Fruit fly (Drosophila melanogaster) whole organism, embryonic: ENCODE results near the gene Als2.
A peak's percentile ranks its signal among the peaks of the same experiment; 100 is the strongest.

Experiments used
- Ada2b ChIP-seq: fragments of 200-800 bp; sonication (Bioruptor generic); IDR thresholded peaks from 2 replicates; pipeline ENCODE4 v1.3.6; 2022; ENCODE audit warnings: missing biosample characterization, missing genetic modification characterization
- B-H1 ChIP-seq: fragments of 200-800 bp; sonication (Bioruptor generic); IDR thresholded peaks from 3 replicates; pipeline ENCODE4 v1.3.6; 2022; ENCODE audit warnings: missing biosample characterization, missing genetic modification characterization
- CG10979 ChIP-seq: fragments of 200-800 bp; sonication (Bioruptor generic); optimal IDR thresholded peaks from 2 replicates; lab custom pipeline; 2018; ENCODE audit warnings: missing biosample characterization, mild to moderate bottlenecking, missing genetic modification characterization, moderate library complexity
- CG11085 ChIP-seq: fragments of 200-800 bp; sonication (Bioruptor generic); IDR thresholded peaks from 2 replicates; pipeline ENCODE4 v1.3.6; 2022; ENCODE audit warnings: missing biosample characterization, missing genetic modification characterization
- CG11696 ChIP-seq: fragments of 200-800 bp; sonication (Bioruptor generic); IDR thresholded peaks from 2 replicates; pipeline ENCODE4 v1.3.6; 2022; ENCODE audit warnings: missing biosample characterization, missing genetic modification characterization
- CG1233 ChIP-seq: fragments of 200-800 bp; sonication (Bioruptor generic); optimal IDR thresholded peaks from 4 replicates; lab custom pipeline; 2018; ENCODE audit warnings: missing biosample characterization, mild to moderate bottlenecking, missing genetic modification characterization
- CG13296 ChIP-seq: fragments of 200-800 bp; sonication (Bioruptor generic); optimal IDR thresholded peaks from 3 replicates; lab custom pipeline; 2018; ENCODE audit warnings: missing biosample characterization, mild to moderate bottlenecking, missing genetic modification characterization
- CG13894 ChIP-seq: fragments of 200-800 bp; sonication (Bioruptor generic); optimal IDR thresholded peaks from 3 replicates; lab custom pipeline; 2018; ENCODE audit warnings: missing biosample characterization, mild to moderate bottlenecking, missing genetic modification characterization, moderate library complexity
- CG1602 ChIP-seq: fragments of 200-800 bp; sonication (Bioruptor generic); optimal IDR thresholded peaks from 3 replicates; lab custom pipeline; 2016; ENCODE audit warnings: missing biosample characterization, missing genetic modification characterization
- CG17328 ChIP-seq: fragments of 200-800 bp; sonication (Bioruptor generic); IDR thresholded peaks from 2 replicates; pipeline ENCODE4 v1.3.6; 2022; ENCODE audit warnings: missing biosample characterization, missing genetic modification characterization
- CG17829 ChIP-seq: fragments of 200-800 bp; optimal IDR thresholded peaks from 2 replicates; lab custom pipeline; 2019; ENCODE audit warnings: missing biosample characterization, mild to moderate bottlenecking, missing genetic modification characterization, moderate library complexity
- CG17912 ChIP-seq: fragments of 200-800 bp; sonication (Bioruptor generic); optimal IDR thresholded peaks from 2 replicates; lab custom pipeline; 2018; ENCODE audit warnings: missing biosample characterization, mild to moderate bottlenecking, missing genetic modification characterization
- CG18262 ChIP-seq: fragments of 200-800 bp; optimal IDR thresholded peaks from 3 replicates; lab custom pipeline; 2019; ENCODE audit warnings: missing biosample characterization, mild to moderate bottlenecking, missing genetic modification characterization, moderate library complexity
- CG2116 ChIP-seq: fragments of 200-800 bp; sonication (Bioruptor generic); optimal IDR thresholded peaks from 3 replicates; lab custom pipeline; 2018; ENCODE audit warnings: missing biosample characterization, mild to moderate bottlenecking, missing genetic modification characterization
- CG30020 ChIP-seq: fragments of 200-800 bp; optimal IDR thresholded peaks from 2 replicates; lab custom pipeline; 2019; ENCODE audit warnings: missing biosample characterization, mild to moderate bottlenecking, missing genetic modification characterization, moderate library complexity
- CG30403 ChIP-seq: fragments of 200-800 bp; sonication (Bioruptor generic); optimal IDR thresholded peaks from 3 replicates; lab custom pipeline; 2016; ENCODE audit warnings: missing biosample characterization, missing genetic modification characterization
- CG31365 ChIP-seq: fragments of 200-800 bp; sonication (Bioruptor generic); optimal IDR thresholded peaks from 2 replicates; lab custom pipeline; 2018; ENCODE audit warnings: missing biosample characterization, mild to moderate bottlenecking, missing genetic modification characterization
- CG31441 ChIP-seq: fragments of 200-800 bp; sonication (Bioruptor generic); IDR thresholded peaks from 2 replicates; pipeline ENCODE4 v1.3.6; 2022; ENCODE audit warnings: missing biosample characterization, missing genetic modification characterization
- CG4282 ChIP-seq: fragments of 200-800 bp; sonication (Bioruptor generic); optimal IDR thresholded peaks from 2 replicates; lab custom pipeline; 2016; ENCODE audit warnings: missing biosample characterization, missing genetic modification characterization
- CG4424 ChIP-seq: fragments of 200-800 bp; sonication (Bioruptor generic); optimal IDR thresholded peaks from 3 replicates; lab custom pipeline; 2016; ENCODE audit warnings: missing biosample characterization, missing genetic modification characterization
- CG4820 ChIP-seq: fragments of 200-800 bp; sonication (Bioruptor generic); optimal IDR thresholded peaks from 3 replicates; lab custom pipeline; 2016; ENCODE audit warnings: missing biosample characterization, missing genetic modification characterization
- CG8944 ChIP-seq: fragments of 200-800 bp; sonication (Bioruptor generic); optimal IDR thresholded peaks from 3 replicates; lab custom pipeline; 2016; ENCODE audit warnings: missing biosample characterization, missing genetic modification characterization
- CG9876 ChIP-seq: fragments of 200-800 bp; sonication (Bioruptor generic); optimal IDR thresholded peaks from 2 replicates; lab custom pipeline; 2016; ENCODE audit warnings: missing biosample characterization, missing genetic modification characterization
- D19B ChIP-seq: fragments of 200-800 bp; sonication (Bioruptor generic); optimal IDR thresholded peaks from 2 replicates; lab custom pipeline; 2017; ENCODE audit warnings: missing biosample characterization, mild to moderate bottlenecking, missing genetic modification characterization
- Dbx ChIP-seq: fragments of 200-800 bp; sonication (Bioruptor generic); IDR thresholded peaks from 3 replicates; pipeline ENCODE4 v1.3.6; 2022; ENCODE audit warnings: missing biosample characterization, missing genetic modification characterization
- Dll ChIP-seq: fragments of 200-800 bp; sonication (Bioruptor generic); IDR thresholded peaks from 4 replicates; pipeline ENCODE4 v1.3.6; 2022; ENCODE audit warnings: missing biosample characterization, missing genetic modification characterization; ENCODE audit not compliant: partially characterized antibody
- GATAe ChIP-seq: fragments of 200-800 bp; sonication (Bioruptor generic); conservative IDR thresholded peaks from 2 replicates; pipeline ENCODE4 v1.3.6; 2022; ENCODE audit warnings: missing biosample characterization, missing genetic modification characterization
- HLHmδ ChIP-seq: fragments of 200-800 bp; sonication (Bioruptor generic); optimal IDR thresholded peaks from 2 replicates; lab custom pipeline; 2018; ENCODE audit warnings: missing biosample characterization, mild to moderate bottlenecking, missing genetic modification characterization, moderate library complexity
- Nf-YB ChIP-seq: fragments of 200-800 bp; sonication (Bioruptor generic); optimal IDR thresholded peaks from 3 replicates; lab custom pipeline; 2019; ENCODE audit warnings: missing biosample characterization, mild to moderate bottlenecking, missing genetic modification characterization, moderate library complexity
- Oaz ChIP-seq: fragments of 200-800 bp; sonication (Bioruptor generic); IDR thresholded peaks from 2 replicates; pipeline ENCODE4 v1.3.6; 2022; ENCODE audit warnings: missing biosample characterization, missing genetic modification characterization
- Oli ChIP-seq: fragments of 200-800 bp; sonication (Bioruptor generic); optimal IDR thresholded peaks from 2 replicates; lab custom pipeline; 2018; ENCODE audit warnings: missing biosample characterization, mild to moderate bottlenecking, missing genetic modification characterization, moderate library complexity
- Ravus ChIP-seq: fragments of 200-800 bp; sonication (Bioruptor generic); IDR thresholded peaks from 2 replicates; pipeline ENCODE4 v1.3.6; 2022; ENCODE audit warnings: missing biosample characterization, missing genetic modification characterization
- Six4 ChIP-seq: fragments of 200-800 bp; sonication (Bioruptor generic); optimal IDR thresholded peaks from 2 replicates; lab custom pipeline; 2016; ENCODE audit warnings: missing biosample characterization, missing genetic modification characterization
- Spps ChIP-seq: fragments of 200-800 bp; sonication (Bioruptor generic); optimal IDR thresholded peaks from 2 replicates; lab custom pipeline; 2018; ENCODE audit warnings: missing biosample characterization, mild to moderate bottlenecking, missing genetic modification characterization
- Trl ChIP-seq, 3 experiments: fragments of >200 bp in 2 of 3; fragments of 200-800 bp in 1 of 3; sonication (Bioruptor generic) in 1 of 3; optimal IDR thresholded peaks; 2 replicates in 1 of 3; 3 replicates in 2 of 3; lab custom pipeline; 2016 to 2017; ENCODE audit warnings: missing biosample characterization in 1 of 3, missing genetic modification characterization in 1 of 3
- br ChIP-seq: fragments of >200 bp; optimal IDR thresholded peaks from 2 replicates; lab custom pipeline; 2017
- chif ChIP-seq, 2 experiments: fragments of 200-800 bp; sonication (Bioruptor generic); optimal IDR thresholded peaks; 3 replicates each; lab custom pipeline; 2016; ENCODE audit warnings: missing biosample characterization in 2 of 2, missing genetic modification characterization in 2 of 2
- corto ChIP-seq: fragments of 200-800 bp; sonication (Bioruptor generic); optimal IDR thresholded peaks from 2 replicates; lab custom pipeline; 2016; ENCODE audit warnings: missing biosample characterization, mild to moderate bottlenecking, missing genetic modification characterization, moderate library complexity
- cwo ChIP-seq: fragments of 200-800 bp; sonication (Bioruptor generic); optimal IDR thresholded peaks from 3 replicates; lab custom pipeline; 2017; ENCODE audit warnings: missing biosample characterization, missing genetic modification characterization, mild to moderate bottlenecking, moderate library complexity, missing genetic modification reagents
- fd102C ChIP-seq: fragments of 200-800 bp; sonication (Bioruptor generic); optimal IDR thresholded peaks from 2 replicates; lab custom pipeline; 2018; ENCODE audit warnings: missing biosample characterization, mild to moderate bottlenecking, missing genetic modification characterization, moderate library complexity
- gt ChIP-seq: fragments of 200-800 bp; sonication (Bioruptor generic); IDR thresholded peaks from 2 replicates; pipeline ENCODE4 v1.3.6; 2022; ENCODE audit warnings: missing biosample characterization, missing genetic modification characterization
- her ChIP-seq: fragments of 200-800 bp; sonication (Bioruptor generic); optimal IDR thresholded peaks from 2 replicates; lab custom pipeline; 2016; ENCODE audit warnings: missing biosample characterization, missing genetic modification characterization
- ind ChIP-seq: fragments of 200-800 bp; sonication (Bioruptor generic); optimal IDR thresholded peaks from 3 replicates; lab custom pipeline; 2016; ENCODE audit warnings: missing biosample characterization, missing genetic modification characterization
- insv ChIP-seq, 2 experiments: fragments of 200-800 bp; sonication (Bioruptor generic); optimal IDR thresholded peaks; 3 replicates each; lab custom pipeline; 2016 to 2018; ENCODE audit warnings: missing biosample characterization in 2 of 2, missing genetic modification characterization in 2 of 2
- inv ChIP-seq: fragments of 200-800 bp; sonication (Bioruptor generic); IDR thresholded peaks from 2 replicates; pipeline ENCODE4 v1.3.6; 2022; ENCODE audit warnings: missing biosample characterization, missing genetic modification characterization; ENCODE audit not compliant: partially characterized antibody
- kni ChIP-seq: fragments of 200-800 bp; sonication (Bioruptor generic); optimal IDR thresholded peaks from 3 replicates; lab custom pipeline; 2017; ENCODE audit warnings: mild to moderate bottlenecking, missing biosample characterization, missing genetic modification reagents, missing genetic modification characterization
- pfk ChIP-seq: fragments of 200-800 bp; sonication (Bioruptor generic); optimal IDR thresholded peaks from 2 replicates; lab custom pipeline; 2018; ENCODE audit warnings: missing biosample characterization, mild to moderate bottlenecking, missing genetic modification characterization, moderate library complexity
- seq ChIP-seq: fragments of 200-800 bp; sonication (Bioruptor generic); IDR thresholded peaks from 2 replicates; pipeline ENCODE4 v1.3.6; 2022; ENCODE audit warnings: missing biosample characterization, missing genetic modification characterization
- so ChIP-seq: fragments of 200-800 bp; sonication (Bioruptor generic); IDR thresholded peaks from 3 replicates; pipeline ENCODE4 v1.3.6; 2022; ENCODE audit warnings: missing biosample characterization, missing genetic modification characterization
- tin ChIP-seq: fragments of 200-800 bp; sonication (Bioruptor generic); optimal IDR thresholded peaks from 3 replicates; lab custom pipeline; 2016; ENCODE audit warnings: missing biosample characterization, missing genetic modification characterization
- tna ChIP-seq: fragments of 200-800 bp; sonication (Bioruptor generic); IDR thresholded peaks from 2 replicates; pipeline ENCODE4 v1.3.6; 2022; ENCODE audit warnings: missing biosample characterization, missing genetic modification characterization; ENCODE audit not compliant: partially characterized antibody
- zfh2 ChIP-seq: fragments of 200-800 bp; sonication (Bioruptor generic); optimal IDR thresholded peaks from 2 replicates; lab custom pipeline; 2016; ENCODE audit warnings: missing biosample characterization, missing genetic modification characterization

Gene Als2

dm6 chr3L:21640815-21641214 lies 38.7 kb downstream of the Als2 start, which contains the start of gene Atox1 (continued):
- TF ChIP-seq chif (GFP tag; optimal IDR thresholded peaks at IDR 0.05; lab: Kevin White, UChicago): peak in 1 of 2 experiments; percentile 33
- TF ChIP-seq Oaz (GFP tag; lab: Robert Waterston, UW): no peak
- TF ChIP-seq CG17912 (GFP tag; lab: Kevin White, UChicago): peak; percentile 72
- no peak for TF ChIP-seq Six4
- TF ChIP-seq tna (GFP tag; lab: Robert Waterston, UW): no peak
- peak; percentile 62 for TF ChIP-seq CG2116 (GFP tag; lab: Kevin White, UChicago)
- TF ChIP-seq CG4424 (GFP tag; lab: Kevin White, UChicago): peak; percentile 10
- TF ChIP-seq CG4282: no peak
- TF ChIP-seq Dll (GFP tag; lab: Robert Waterston, UW): no peak
- TF ChIP-seq Nf-YB (GFP tag; lab: Kevin White, UChicago): no peak
- TF ChIP-seq HLHmδ (GFP tag; lab: Kevin White, UChicago): no peak
- no peak for TF ChIP-seq CG17328 (GFP tag; lab: Robert Waterston, UW)
- no peak for TF ChIP-seq so
- no peak for TF ChIP-seq Ada2b (GFP tag; lab: Robert Waterston, UW)
- TF ChIP-seq insv (GFP tag; optimal IDR thresholded peaks at IDR 0.05; lab: Kevin White, UChicago): peak in 1 of 2 experiments; percentile 52
- peak; percentile 27 for TF ChIP-seq CG17829 (tag; lab: Kevin White, UChicago)
- no peak for TF ChIP-seq CG13296
- TF ChIP-seq inv (GFP tag; lab: Robert Waterston, UW): no peak
- no peak for TF ChIP-seq Ravus (GFP tag; lab: Robert Waterston, UW)
- no peak for TF ChIP-seq CG18262
- no peak for TF ChIP-seq CG11085 (GFP tag; lab: Robert Waterston, UW)
- no peak for TF ChIP-seq ind (GFP tag; lab: Kevin White, UChicago)
- no peak for TF ChIP-seq GATAe (GFP tag; lab: Robert Waterston, UW)
- TF ChIP-seq pfk (GFP tag; lab: Kevin White, UChicago): peak; percentile 49
- peak; percentile 5 for TF ChIP-seq CG30403 (GFP tag; lab: Kevin White, UChicago)
- no peak for TF ChIP-seq CG1602 (GFP tag; lab: Kevin White, UChicago)
- TF ChIP-seq CG4820: no peak
- no peak for TF ChIP-seq CG8944
- TF ChIP-seq Trl (optimal IDR thresholded peaks at IDR 0.05; lab: Kevin White, UChicago): no peak
- TF ChIP-seq Trl (GFP tag; optimal IDR thresholded peaks at IDR 0.05; lab: Kevin White, UChicago): peak; percentile 32
- no peak for TF ChIP-seq br (lab: Kevin White, UChicago)
- no peak for TF ChIP-seq CG31441
- peak; percentile 30 for TF ChIP-seq her (GFP tag; lab: Kevin White, UChicago)
- TF ChIP-seq CG10979: no peak
- no peak for TF ChIP-seq Spps (tag; lab: Kevin White, UChicago)
- TF ChIP-seq tin (GFP tag; lab: Kevin White, UChicago): peak; percentile 32
- TF ChIP-seq Oli (tag; lab: Kevin White, UChicago): no peak
- TF ChIP-seq fd102C: no peak
- TF ChIP-seq CG1233: peak; percentile 42
- TF ChIP-seq CG31365 (tag; lab: Kevin White, UChicago): peak; percentile 29
- no peak for TF ChIP-seq CG11696 (GFP tag; lab: Robert Waterston, UW)
- no peak for TF ChIP-seq zfh2 (GFP tag; lab: Kevin White, UChicago)
- no peak; the same call in 2 of the 3 replicates for TF ChIP-seq B-H1
- TF ChIP-seq CG13894: peak; percentile 79
- peak; percentile 5 for TF ChIP-seq CG9876
- peak; percentile 8 for TF ChIP-seq kni (GFP tag; lab: Kevin White, UChicago)
- TF ChIP-seq D19B (GFP tag; lab: Kevin White, UChicago): no peak
- TF ChIP-seq cwo: no peak
- TF ChIP-seq gt (GFP tag; lab: Robert Waterston, UW): no peak
- no peak for TF ChIP-seq seq (GFP tag; lab: Robert Waterston, UW)
- TF ChIP-seq Dbx (GFP tag; lab: Robert Waterston, UW): peak; percentile 69; the same call in 2 of the 3 replicates
- no peak for TF ChIP-seq corto (GFP tag; lab: Kevin White, UChicago)
- peak; percentile 11 for TF ChIP-seq CG30020
